Worm (Caenorhabditis elegans) whole organism, mixed stage, embryonic: Measurements from ENCODE around the gene asp-19.

Source experiments
- M03D4.4 ChIP-seq: sonication (generic microtip); optimal IDR thresholded peaks from 2 replicates; lab custom pipeline; 2017; ENCODE audit warnings: mild to moderate bottlenecking, missing genetic modification characterization, missing compliant biosample characterization
- blmp-1 ChIP-seq: fragments of 150-350 bp; optimal IDR thresholded peaks from 2 replicates; lab custom pipeline; 2014; ENCODE audit warnings: missing biosample characterization, missing genetic modification characterization
- ceh-39 ChIP-seq: fragments of 150-350 bp; optimal IDR thresholded peaks from 2 replicates; lab custom pipeline; 2014; ENCODE audit warnings: missing biosample characterization, missing genetic modification characterization
- ceh-43 ChIP-seq: fragments of 200-800 bp; sonication (Bioruptor generic); optimal IDR thresholded peaks from 2 replicates; lab custom pipeline; 2018; ENCODE audit warnings: mild to moderate bottlenecking, missing genetic modification characterization, moderate library complexity, missing compliant biosample characterization
- cnd-1 ChIP-seq: fragments of 200-800 bp; sonication (Bioruptor generic); optimal IDR thresholded peaks from 2 replicates; lab custom pipeline; 2018; ENCODE audit warnings: mild to moderate bottlenecking, missing genetic modification characterization, missing compliant biosample characterization
- drap-1 ChIP-seq: fragments of 200-800 bp; sonication (Bioruptor generic); optimal IDR thresholded peaks from 3 replicates; lab custom pipeline; 2018; ENCODE audit warnings: mild to moderate bottlenecking, missing genetic modification characterization, missing compliant biosample characterization
- elt-1 ChIP-seq: sonication (generic microtip); optimal IDR thresholded peaks from 2 replicates; lab custom pipeline; 2017; ENCODE audit warnings: missing genetic modification characterization, mild to moderate bottlenecking, missing compliant biosample characterization, antibody characterized with exemption, moderate library complexity, borderline replicate concordance; ENCODE audit not compliant: insufficient read depth
- elt-3 ChIP-seq: fragments of 150-350 bp; optimal IDR thresholded peaks from 2 replicates; lab custom pipeline; 2014; ENCODE audit warnings: missing biosample characterization, missing genetic modification characterization
- flh-1 ChIP-seq: fragments of 200-800 bp; sonication (Bioruptor generic); optimal IDR thresholded peaks from 2 replicates; lab custom pipeline; 2018; ENCODE audit warnings: mild to moderate bottlenecking, missing genetic modification characterization, moderate library complexity, missing compliant biosample characterization
- hlh-1 ChIP-seq: fragments of 150-350 bp; optimal IDR thresholded peaks from 2 replicates; lab custom pipeline; 2014; ENCODE audit warnings: missing biosample characterization, missing genetic modification reagents, missing genetic modification characterization
- lin-13 ChIP-seq: fragments of 150-350 bp; optimal IDR thresholded peaks from 2 replicates; lab custom pipeline; 2014; ENCODE audit warnings: missing biosample characterization, missing genetic modification characterization
- lin-32 ChIP-seq: fragments of 200-800 bp; sonication (Bioruptor generic); optimal IDR thresholded peaks from 2 replicates; lab custom pipeline; 2018; ENCODE audit warnings: mild to moderate bottlenecking, missing genetic modification characterization, missing compliant biosample characterization
- lsy-2 ChIP-seq: fragments of 150-350 bp; optimal IDR thresholded peaks from 2 replicates; lab custom pipeline; 2014; ENCODE audit warnings: missing biosample characterization, missing genetic modification characterization
- mab-5 ChIP-seq: fragments of 150-350 bp; optimal IDR thresholded peaks from 2 replicates; lab custom pipeline; 2014; ENCODE audit warnings: missing biosample characterization, missing genetic modification characterization
- mep-1 ChIP-seq: fragments of 150-350 bp; optimal IDR thresholded peaks from 2 replicates; lab custom pipeline; 2017; ENCODE audit warnings: missing biosample characterization, missing genetic modification reagents, missing genetic modification characterization, inconsistent platforms
- mls-2 ChIP-seq: sonication (generic microtip); optimal IDR thresholded peaks from 2 replicates; lab custom pipeline; 2016; ENCODE audit warnings: mild to moderate bottlenecking, missing genetic modification characterization, moderate library complexity, missing compliant biosample characterization
- nhr-12 ChIP-seq: fragments of 150-350 bp; optimal IDR thresholded peaks from 2 replicates; lab custom pipeline; 2014; ENCODE audit warnings: missing biosample characterization, missing genetic modification characterization
- nhr-2 ChIP-seq: fragments of 150-350 bp; optimal IDR thresholded peaks from 2 replicates; lab custom pipeline; 2014; ENCODE audit warnings: missing biosample characterization, missing genetic modification characterization
- nhr-237 ChIP-seq: fragments of 150-350 bp; optimal IDR thresholded peaks from 2 replicates; lab custom pipeline; 2014; ENCODE audit warnings: missing biosample characterization, missing genetic modification characterization
- nhr-28 ChIP-seq: fragments of 150-350 bp; optimal IDR thresholded peaks from 2 replicates; lab custom pipeline; 2014; ENCODE audit warnings: missing biosample characterization, missing genetic modification characterization
- nhr-76 ChIP-seq: sonication (generic microtip); optimal IDR thresholded peaks from 2 replicates; lab custom pipeline; 2017; ENCODE audit warnings: missing biosample characterization, missing genetic modification characterization
- pha-4 ChIP-seq: fragments of 150-350 bp; optimal IDR thresholded peaks from 2 replicates; lab custom pipeline; 2018; ENCODE audit warnings: missing biosample characterization, missing genetic modification reagents, missing genetic modification characterization
- sem-2 ChIP-seq: fragments of 200-800 bp; sonication (Bioruptor generic); optimal IDR thresholded peaks from 2 replicates; lab custom pipeline; 2018; ENCODE audit warnings: mild to moderate bottlenecking, missing genetic modification characterization, missing compliant biosample characterization
- tbx-8 ChIP-seq: fragments of 200-800 bp; sonication (Bioruptor generic); optimal IDR thresholded peaks from 2 replicates; lab custom pipeline; 2018; ENCODE audit warnings: mild to moderate bottlenecking, missing genetic modification characterization, moderate library complexity, missing compliant biosample characterization
- unc-120 ChIP-seq: sonication (generic microtip); optimal IDR thresholded peaks from 2 replicates; lab custom pipeline; 2017; ENCODE audit warnings: missing genetic modification characterization, missing compliant biosample characterization; ENCODE audit not compliant: poor library complexity, severe bottlenecking
- unc-39 ChIP-seq: fragments of 150-350 bp; optimal IDR thresholded peaks from 2 replicates; lab custom pipeline; 2014; ENCODE audit warnings: missing biosample characterization, missing genetic modification characterization
- unc-62 ChIP-seq: fragments of 150-350 bp; optimal IDR thresholded peaks from 2 replicates; lab custom pipeline; 2014; ENCODE audit warnings: missing biosample characterization, missing genetic modification reagents, missing genetic modification characterization
- ztf-11 ChIP-seq: fragments of 150-350 bp; optimal IDR thresholded peaks from 2 replicates; lab custom pipeline; 2014; ENCODE audit warnings: missing biosample characterization, missing genetic modification characterization

asp-19 gene

ce11 chrV:18750445-18750844 lies 21.3 kb upstream of the asp-19 start, which contains the start of the genes F11D11.21 and F11D11.12:
Gene F11D11.21 (minus strand): TSS chrV:18750545.
Gene F11D11.12 (minus strand): TSS chrV:18750682.
- TF ChIP-seq pha-4: no peak
- no peak for TF ChIP-seq flh-1 (GFP tag; lab: Kevin White, UChicago)
- no peak for TF ChIP-seq elt-3 (tag; lab: Kevin White, UChicago)
- no peak for TF ChIP-seq mab-5 (tag; lab: Kevin White, UChicago)
- TF ChIP-seq elt-1 (tag; lab: Kevin White, UChicago): no peak
- TF ChIP-seq lin-13: no peak
- no peak for TF ChIP-seq cnd-1 (tag; lab: Kevin White, UChicago)
- TF ChIP-seq lin-32 (GFP tag; lab: Kevin White, UChicago): no peak
- no peak for TF ChIP-seq unc-62 (GFP tag; lab: Kevin White, UChicago)
- no peak for TF ChIP-seq blmp-1
- no peak for TF ChIP-seq nhr-12 (tag; lab: Kevin White, UChicago)
- TF ChIP-seq mls-2 (tag; lab: Kevin White, UChicago): no peak
- no peak for TF ChIP-seq M03D4.4 (tag; lab: Kevin White, UChicago)
- no peak for TF ChIP-seq mep-1 (tag; lab: Kevin White, UChicago)

ce11 chrV:18748726-18749125 lies 19.6 kb upstream of the asp-19 start, which contains the start of gene clec-252:
Gene clec-252 (minus strand): TSS chrV:18748826.
- TF ChIP-seq flh-1 (GFP tag; lab: Kevin White, UChicago) (no peak), tbx-8 (GFP tag; lab: Kevin White, UChicago) (no peak), lsy-2 (tag; lab: Kevin White, UChicago) (no peak), unc-62 (GFP tag; lab: Kevin White, UChicago) (no peak), mls-2 (tag; lab: Kevin White, UChicago) (no peak), ztf-11 (tag; lab: Kevin White, UChicago) (no peak), elt-3 (tag; lab: Kevin White, UChicago) (no peak), lin-13 (no peak), mep-1 (tag; lab: Kevin White, UChicago) (no peak), ceh-43 (GFP tag; lab: Kevin White, UChicago) (no peak), nhr-2 (tag; lab: Kevin White, UChicago) (no peak), unc-39 (tag; lab: Kevin White, UChicago) (no peak), nhr-28 (tag; lab: Kevin White, UChicago) (no peak), M03D4.4 (tag; lab: Kevin White, UChicago) (no peak), nhr-237 (tag; lab: Kevin White, UChicago) (no peak), hlh-1 (tag; lab: Kevin White, UChicago) (no peak), mab-5 (tag; lab: Kevin White, UChicago) (no peak), blmp-1 (no peak)
- TF ChIP-seq, all 35 proteins: peak for 0

ce11 chrV:18746937-18747660 lies 17.9 kb upstream of the asp-19 start, which contains the start of gene clec-251:
Gene clec-251 (minus strand): TSS chrV:18746987.
- TF ChIP-seq elt-1 (tag; lab: Kevin White, UChicago): no peak
- TF ChIP-seq nhr-237 (tag; lab: Kevin White, UChicago): no peak

DNA sequence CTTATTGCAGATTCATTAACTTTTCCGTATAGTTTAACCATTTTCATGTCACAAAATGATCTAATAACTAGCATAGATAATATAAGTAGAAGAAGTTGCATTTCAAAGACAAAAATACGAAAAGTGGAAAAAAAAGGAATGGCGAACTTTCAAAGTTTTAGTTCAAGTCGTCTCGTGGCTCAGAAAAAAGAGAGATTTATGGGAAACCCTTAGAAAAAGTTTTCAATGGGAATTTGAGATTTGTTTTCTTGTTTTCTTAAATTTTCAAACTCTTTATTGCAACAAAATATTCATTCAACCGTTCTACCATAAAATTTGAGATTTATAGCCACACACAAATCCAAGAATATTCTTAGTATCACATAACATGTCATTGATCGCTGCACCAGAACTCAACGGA lies 12.9 kb upstream of the asp-19 start, which contains the start of gene clec-250:
Gene clec-250 (minus strand): TSS at position 101 of the 400 bp plus-strand sequence.
- TF ChIP-seq ztf-11 (tag; lab: Kevin White, UChicago) (no peak), unc-39 (tag; lab: Kevin White, UChicago) (no peak), lsy-2 (tag; lab: Kevin White, UChicago) (no peak), flh-1 (GFP tag; lab: Kevin White, UChicago) (no peak), unc-120 (tag; lab: Kevin White, UChicago) (no peak), drap-1 (GFP tag; lab: Kevin White, UChicago) (no peak), tbx-8 (GFP tag; lab: Kevin White, UChicago) (no peak), nhr-28 (tag; lab: Kevin White, UChicago) (no peak), sem-2 (GFP tag; lab: Kevin White, UChicago) (no peak), lin-13 (no peak), lin-32 (GFP tag; lab: Kevin White, UChicago) (no peak), pha-4 (no peak)

DNA sequence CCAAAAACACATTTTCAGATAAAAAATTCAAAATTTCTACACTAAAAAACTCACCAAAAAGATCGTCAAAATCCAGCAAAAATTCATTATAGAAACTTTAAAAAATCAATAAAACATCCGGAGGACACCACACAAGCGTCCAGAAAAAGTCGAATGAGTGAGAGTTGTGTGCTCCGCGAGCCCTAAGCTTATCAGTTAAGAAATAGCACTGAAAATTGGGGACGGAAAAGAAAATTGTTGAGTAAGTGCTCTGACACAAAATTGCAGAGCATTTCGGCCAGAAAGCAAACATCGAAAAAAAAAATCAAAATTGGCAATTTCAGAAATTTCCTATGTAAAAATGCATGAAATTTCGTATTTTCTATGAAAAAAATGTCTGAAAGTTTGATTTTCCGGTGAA lies 8.5 kb upstream of the asp-19 start:
- TF ChIP-seq ceh-39 (tag; lab: Kevin White, UChicago) (no peak), elt-3 (tag; lab: Kevin White, UChicago) (no peak), mls-2 (tag; lab: Kevin White, UChicago) (no peak), nhr-76 (tag; lab: Kevin White, UChicago) (no peak), hlh-1 (tag; lab: Kevin White, UChicago) (no peak)
